Worm (Caenorhabditis elegans) whole organism, L4 larva: ENCODE measurements around the gene ztf-1.

Source experiments
- lin-39 ChIP-seq: fragments of 150-350 bp; optimal IDR thresholded peaks from 2 replicates; lab custom pipeline; 2014; ENCODE audit warnings: missing biosample characterization, missing genetic modification reagents, missing genetic modification characterization
- nhr-10 ChIP-seq: fragments of 150-350 bp; optimal IDR thresholded peaks from 2 replicates; lab custom pipeline; 2014; ENCODE audit warnings: missing biosample characterization, missing genetic modification characterization
- nhr-76 ChIP-seq: fragments of 150-350 bp; optimal IDR thresholded peaks from 2 replicates; lab custom pipeline; 2014; ENCODE audit warnings: missing biosample characterization, missing genetic modification characterization
- nhr-77 ChIP-seq: fragments of 150-350 bp; optimal IDR thresholded peaks from 2 replicates; lab custom pipeline; 2014; ENCODE audit warnings: missing biosample characterization, missing genetic modification characterization
- snpc-4 ChIP-seq: fragments of 150-350 bp; optimal IDR thresholded peaks from 2 replicates; lab custom pipeline; 2014; ENCODE audit warnings: missing biosample characterization, missing genetic modification characterization
- unc-39 ChIP-seq: sonication (generic microtip); optimal IDR thresholded peaks from 2 replicates; lab custom pipeline; 2017; ENCODE audit warnings: missing biosample characterization, missing genetic modification characterization
- unc-62 ChIP-seq, 3 experiments: fragments of 150-350 bp in 1 of 3; sonication (generic microtip); optimal IDR thresholded peaks in 2 of 3; peaks in 1 of 3; 1 replicate in 1 of 3; 2 replicates in 2 of 3; lab custom pipeline; 2014 to 2017; ENCODE audit warnings: missing biosample characterization in 3 of 3, missing genetic modification characterization in 3 of 3, missing genetic modification reagents in 3 of 3, missing genotype in 1 of 3

- no peak for TF ChIP-seq lin-39
- no peak for TF ChIP-seq nhr-76 (tag; lab: Kevin White, UChicago)
- no peak for TF ChIP-seq nhr-10
- peak in 1 of 2 experiments; percentile 95 for TF ChIP-seq unc-62 (GFP tag; optimal IDR thresholded peaks at IDR 0.05 in 1 of 2; lab: Kevin White, UChicago)
- no peak for TF ChIP-seq unc-62 (tag; optimal IDR thresholded peaks at IDR 0.05; lab: Kevin White, UChicago)
- no peak for TF ChIP-seq unc-39 (tag; lab: Kevin White, UChicago)
- no peak for TF ChIP-seq snpc-4 (tag; lab: Kevin White, UChicago)
- TF ChIP-seq nhr-77 (tag; lab: Kevin White, UChicago), result no peak
These were observed 46.9 kb downstream of the ztf-1 start for ce11 chrIII:8745214-8745613.
